Worm (Caenorhabditis elegans) whole organism, L3 larva: ENCODE data around the gene mmcm-1.

Experiments used
- ZK546.5 ChIP-seq: sonication (generic microtip); optimal IDR thresholded peaks from 2 replicates; lab custom pipeline; 2017; ENCODE audit warnings: missing biosample characterization, missing genetic modification characterization
- aly-2 ChIP-seq: fragments of 150-350 bp; optimal IDR thresholded peaks from 2 replicates; lab custom pipeline; 2014; ENCODE audit warnings: missing biosample characterization, missing genetic modification characterization
- ama-1 ChIP-seq: fragments of 150-350 bp; optimal IDR thresholded peaks from 2 replicates; lab custom pipeline; 2018
- ceh-16 ChIP-seq: sonication (generic microtip); optimal IDR thresholded peaks from 2 replicates; lab custom pipeline; 2017; ENCODE audit warnings: missing biosample characterization, missing genetic modification characterization
- ceh-28 ChIP-seq: fragments of 150-350 bp; optimal IDR thresholded peaks from 2 replicates; lab custom pipeline; 2014; ENCODE audit warnings: missing biosample characterization, missing genetic modification reagents, missing genetic modification characterization
- egl-5 ChIP-seq: fragments of 150-350 bp; optimal IDR thresholded peaks from 2 replicates; lab custom pipeline; 2017; ENCODE audit warnings: missing biosample characterization, missing genetic modification reagents, missing genetic modification characterization, inconsistent platforms
- elt-1 ChIP-seq: fragments of 150-350 bp; optimal IDR thresholded peaks from 2 replicates; lab custom pipeline; 2014; ENCODE audit warnings: missing biosample characterization, missing genetic modification characterization
- elt-2 ChIP-seq: sonication (generic microtip); optimal IDR thresholded peaks from 2 replicates; lab custom pipeline; 2016; ENCODE audit warnings: missing genetic modification reagents, mild to moderate bottlenecking, missing genetic modification characterization, missing compliant biosample characterization
- fkh-10 ChIP-seq: sonication (generic microtip); optimal IDR thresholded peaks from 2 replicates; lab custom pipeline; 2017; ENCODE audit warnings: missing biosample characterization, missing genetic modification reagents, missing genetic modification characterization
- fos-1 ChIP-seq: fragments of 150-350 bp; optimal IDR thresholded peaks from 2 replicates; lab custom pipeline; 2014; ENCODE audit warnings: missing biosample characterization, missing genetic modification characterization
- hmg-11 ChIP-seq: sonication (generic microtip); optimal IDR thresholded peaks from 2 replicates; lab custom pipeline; 2016; ENCODE audit warnings: missing genetic modification characterization, missing compliant biosample characterization
- jun-1 ChIP-seq: fragments of 150-350 bp; optimal IDR thresholded peaks from 2 replicates; lab custom pipeline; 2014; ENCODE audit warnings: missing biosample characterization, missing genetic modification reagents, missing genetic modification characterization
- lin-15B ChIP-seq: fragments of 150-350 bp; optimal IDR thresholded peaks from 2 replicates; lab custom pipeline; 2014; ENCODE audit warnings: missing biosample characterization, missing genetic modification characterization
- lin-39 ChIP-seq: fragments of 150-350 bp; optimal IDR thresholded peaks from 2 replicates; lab custom pipeline; 2018; ENCODE audit warnings: missing biosample characterization, missing genetic modification reagents, missing genetic modification characterization
- lsy-12 ChIP-seq: sonication (generic microtip); optimal IDR thresholded peaks from 2 replicates; lab custom pipeline; 2016; ENCODE audit warnings: mild to moderate bottlenecking, missing genetic modification characterization, missing compliant biosample characterization
- mdl-1 ChIP-seq: fragments of 150-350 bp; optimal IDR thresholded peaks from 2 replicates; lab custom pipeline; 2014; ENCODE audit warnings: missing biosample characterization, missing genetic modification characterization
- mml-1 ChIP-seq: fragments of 150-350 bp; sonication (generic microtip); optimal IDR thresholded peaks from 3 replicates; lab custom pipeline; 2014; ENCODE audit warnings: missing biosample characterization, missing genetic modification characterization
- nfya-1 ChIP-seq: sonication (generic microtip); optimal IDR thresholded peaks from 2 replicates; lab custom pipeline; 2017; ENCODE audit warnings: missing genetic modification characterization, mild to moderate bottlenecking, missing compliant biosample characterization, antibody characterized with exemption, moderate library complexity; ENCODE audit not compliant: insufficient read depth
- nhr-11 ChIP-seq: fragments of 150-350 bp; optimal IDR thresholded peaks from 2 replicates; lab custom pipeline; 2014; ENCODE audit warnings: missing biosample characterization, missing genetic modification characterization
- nhr-12 ChIP-seq: fragments of 150-350 bp; optimal IDR thresholded peaks from 2 replicates; lab custom pipeline; 2014; ENCODE audit warnings: missing biosample characterization, missing genetic modification characterization
- nhr-23 ChIP-seq: fragments of 150-350 bp; optimal IDR thresholded peaks from 2 replicates; lab custom pipeline; 2014; ENCODE audit warnings: missing biosample characterization, missing genetic modification reagents, missing genetic modification characterization
- nhr-25 ChIP-seq: sonication (generic microtip); optimal IDR thresholded peaks from 2 replicates; lab custom pipeline; 2017; ENCODE audit warnings: missing biosample characterization, missing genetic modification characterization
- nhr-43 ChIP-seq: sonication (generic microtip); optimal IDR thresholded peaks from 2 replicates; lab custom pipeline; 2016; ENCODE audit warnings: mild to moderate bottlenecking, missing genetic modification characterization, missing compliant biosample characterization; ENCODE audit not compliant: poor library complexity, severe bottlenecking
- nhr-77 ChIP-seq: fragments of 150-350 bp; optimal IDR thresholded peaks from 2 replicates; lab custom pipeline; 2014; ENCODE audit warnings: missing biosample characterization, missing genetic modification characterization
- pha-4 ChIP-seq: fragments of 150-350 bp; optimal IDR thresholded peaks from 2 replicates; lab custom pipeline; 2014; ENCODE audit warnings: missing biosample characterization, missing genetic modification reagents, missing genetic modification characterization
- pqm-1 ChIP-seq: fragments of 150-350 bp; optimal IDR thresholded peaks from 2 replicates; lab custom pipeline; 2017; ENCODE audit warnings: missing biosample characterization, missing genetic modification characterization, inconsistent platforms
- sea-2 ChIP-seq: fragments of 150-350 bp; sonication (generic microtip); optimal IDR thresholded peaks from 4 replicates; lab custom pipeline; 2014; ENCODE audit warnings: missing biosample characterization, missing genetic modification reagents, missing genetic modification characterization
- snpc-4 ChIP-seq: fragments of 150-350 bp; optimal IDR thresholded peaks from 2 replicates; lab custom pipeline; 2014; ENCODE audit warnings: missing biosample characterization, missing genetic modification characterization
- tbx-2 ChIP-seq: sonication (generic microtip); optimal IDR thresholded peaks from 2 replicates; lab custom pipeline; 2016; ENCODE audit warnings: mild to moderate bottlenecking, missing genetic modification characterization, missing compliant biosample characterization
- unc-39 ChIP-seq: sonication (generic microtip); optimal IDR thresholded peaks from 4 replicates; lab custom pipeline; 2017; ENCODE audit warnings: missing biosample characterization, missing genetic modification characterization
- unc-62 ChIP-seq: fragments of 150-350 bp; sonication (generic microtip); optimal IDR thresholded peaks from 4 replicates; lab custom pipeline; 2014; ENCODE audit warnings: missing biosample characterization, missing genetic modification reagents, missing genetic modification characterization
- ztf-11 ChIP-seq: fragments of 150-350 bp; optimal IDR thresholded peaks from 2 replicates; lab custom pipeline; 2014; ENCODE audit warnings: missing biosample characterization, missing genetic modification characterization
- ztf-4 ChIP-seq: fragments of 150-350 bp; optimal IDR thresholded peaks from 2 replicates; lab custom pipeline; 2014; ENCODE audit warnings: missing biosample characterization, missing genetic modification characterization

Gene mmcm-1

ce11 chrIII:3954828-3955227, 47.3 kb upstream of the mmcm-1 start:
- TF ChIP-seq fkh-10 (GFP tag; lab: Kevin White, UChicago) (no peak), jun-1 (tag; lab: Kevin White, UChicago) (no peak), elt-1 (no peak), ceh-28 (tag; lab: Kevin White, UChicago) (no peak), lsy-12 (tag; lab: Kevin White, UChicago) (no peak), ZK546.5 (tag; lab: Kevin White, UChicago) (no peak), elt-2 (no peak), lin-39 (tag; lab: Kevin White, UChicago) (no peak), unc-39 (tag; lab: Kevin White, UChicago) (no peak), pha-4 (no peak), fos-1 (tag; lab: Kevin White, UChicago) (no peak), hmg-11 (tag; lab: Kevin White, UChicago) (no peak), nhr-12 (tag; lab: Kevin White, UChicago) (no peak), nhr-77 (tag; lab: Kevin White, UChicago) (no peak), nhr-25 (tag; lab: Kevin White, UChicago) (no peak), mml-1 (tag; lab: Kevin White, UChicago) (no peak), snpc-4 (no peak)
- TF ChIP-seq, all 47 proteins: peak for 0

ce11 chrIII:3954220-3954619, 46.7 kb upstream of the mmcm-1 start:
- peak; percentile 24 for TF ChIP-seq mdl-1 (tag; lab: Kevin White, UChicago)
- TF ChIP-seq pha-4, result peak; percentile 45
- peak; percentile 43 for TF ChIP-seq nfya-1 (tag; lab: Kevin White, UChicago)
- TF ChIP-seq nhr-11 (tag; lab: Kevin White, UChicago), result peak; percentile 42
- peak; percentile 65 for TF ChIP-seq egl-5 (tag; lab: Kevin White, UChicago)
- no peak for TF ChIP-seq mml-1 (tag; lab: Kevin White, UChicago)
- peak; percentile 19 for TF ChIP-seq nhr-23 (tag; lab: Kevin White, UChicago)
- TF ChIP-seq lsy-12 (tag; lab: Kevin White, UChicago), result no peak
- TF ChIP-seq ama-1 (lab: Kevin White, UChicago), result no peak
- TF ChIP-seq hmg-11 (tag; lab: Kevin White, UChicago), result no peak
- TF ChIP-seq nhr-43 (tag; lab: Kevin White, UChicago), result peak; percentile 63

- TF ChIP-seq nhr-25 (tag; lab: Kevin White, UChicago), result peak; percentile 6
- TF ChIP-seq lin-15B, result peak; percentile 23
- no peak for TF ChIP-seq ceh-16 (tag; lab: Kevin White, UChicago)
- TF ChIP-seq jun-1 (tag; lab: Kevin White, UChicago), result peak; percentile 33
- TF ChIP-seq hmg-11 (tag; lab: Kevin White, UChicago), result peak; percentile 66
- peak; percentile 33 for TF ChIP-seq lsy-12 (tag; lab: Kevin White, UChicago)
- TF ChIP-seq unc-39 (tag; lab: Kevin White, UChicago), result no peak
- TF ChIP-seq pha-4, result peak; percentile 39
- peak; percentile 74 for TF ChIP-seq nhr-23 (tag; lab: Kevin White, UChicago)
- no peak for TF ChIP-seq ztf-11 (tag; lab: Kevin White, UChicago)
- TF ChIP-seq snpc-4, result no peak
- peak; percentile 82 for TF ChIP-seq ama-1 (lab: Kevin White, UChicago)
- TF ChIP-seq tbx-2 (tag; lab: Kevin White, UChicago), result peak; percentile 40
- TF ChIP-seq aly-2 (tag; lab: Kevin White, UChicago), result no peak
- peak; percentile 16 for TF ChIP-seq egl-5 (tag; lab: Kevin White, UChicago)
- TF ChIP-seq nhr-43 (tag; lab: Kevin White, UChicago), result peak; percentile 85
- TF ChIP-seq elt-1, result peak; percentile 84
- TF ChIP-seq lin-39 (tag; lab: Kevin White, UChicago), result peak; percentile 98
- peak; percentile 26 for TF ChIP-seq elt-2
- peak; percentile 69 for TF ChIP-seq nfya-1 (tag; lab: Kevin White, UChicago)
- TF ChIP-seq unc-62 (GFP tag; lab: Kevin White, UChicago), result peak; percentile 15
- TF ChIP-seq ceh-28 (tag; lab: Kevin White, UChicago), result peak; percentile 69
Observed at ce11 chrIII:3953235-3953634, 45.7 kb upstream of the mmcm-1 start.

ce11 chrIII:3952058-3952457, 44.6 kb upstream of the mmcm-1 start:
- TF ChIP-seq snpc-4, result peak; percentile 15
- no peak for TF ChIP-seq ZK546.5 (tag; lab: Kevin White, UChicago)
- peak; percentile 26 for TF ChIP-seq pqm-1 (tag; lab: Kevin White, UChicago)
- no peak for TF ChIP-seq unc-62 (GFP tag; lab: Kevin White, UChicago)
- no peak for TF ChIP-seq lsy-12 (tag; lab: Kevin White, UChicago)
- TF ChIP-seq nhr-25 (tag; lab: Kevin White, UChicago), result no peak
- TF ChIP-seq mml-1 (tag; lab: Kevin White, UChicago), result no peak
- TF ChIP-seq nfya-1 (tag; lab: Kevin White, UChicago), result peak; percentile 8
- no peak for TF ChIP-seq ama-1 (lab: Kevin White, UChicago)
- TF ChIP-seq ceh-28 (tag; lab: Kevin White, UChicago), result no peak
- no peak for TF ChIP-seq ceh-16 (tag; lab: Kevin White, UChicago)
- TF ChIP-seq nhr-23 (tag; lab: Kevin White, UChicago), result peak; percentile 77
- no peak for TF ChIP-seq ztf-4 (tag; lab: Kevin White, UChicago)
- TF ChIP-seq nhr-43 (tag; lab: Kevin White, UChicago), result peak; percentile 46
- TF ChIP-seq nhr-77 (tag; lab: Kevin White, UChicago), result no peak
- peak; percentile 26 for TF ChIP-seq elt-2
- peak; percentile 80 for TF ChIP-seq pha-4
- no peak for TF ChIP-seq mdl-1 (tag; lab: Kevin White, UChicago)
- TF ChIP-seq fos-1 (tag; lab: Kevin White, UChicago), result no peak
- no peak for TF ChIP-seq sea-2 (GFP tag; lab: Kevin White, UChicago)
